Worm (Caenorhabditis elegans): ENCODE measurements around the gene K10C9.1.

The K10C9.1 gene

ce11 chrV:1120101-1120500, 45.1 kb downstream of the K10C9.1 start:
- TF ChIP-seq bed-3 (GFP tag; optimal IDR thresholded peaks at IDR 0.05) (no peak), nhr-28 (tag; optimal IDR thresholded peaks at IDR 0.05) (no peak), unc-120 (tag; optimal IDR thresholded peaks at IDR 0.05; ENCODE audit: poor library complexity, severe bottlenecking) (no peak), nhr-12 (tag; optimal IDR thresholded peaks at IDR 0.05) (no peak), ceh-39 (tag; optimal IDR thresholded peaks at IDR 0.05) (no peak), mep-1 (tag; optimal IDR thresholded peaks at IDR 0.05) (no peak), mls-2 (tag; optimal IDR thresholded peaks at IDR 0.05) (no peak), mab-5 (tag; optimal IDR thresholded peaks at IDR 0.05) (no peak), lin-13 (tag; optimal IDR thresholded peaks at IDR 0.05) (no peak), elt-1 (tag; optimal IDR thresholded peaks at IDR 0.05; ENCODE audit: borderline replicate concordance, insufficient read depth) (no peak), ces-1 (GFP tag; optimal IDR thresholded peaks at IDR 0.05) (no peak), ztf-11 (tag; optimal IDR thresholded peaks at IDR 0.05) (no peak), lin-32 (GFP tag; optimal IDR thresholded peaks at IDR 0.05) (no peak), flh-1 (GFP tag; optimal IDR thresholded peaks at IDR 0.05) (no peak), pha-4 (tag; optimal IDR thresholded peaks at IDR 0.05) (no peak), blmp-1 (tag; optimal IDR thresholded peaks at IDR 0.05) (no peak)
